Fruit fly (Drosophila melanogaster): Measurements from ENCODE around the gene ABCB7.

The ABCB7 gene

dm6 chr3L:1576489-1577106 is 41.6 kb upstream of the ABCB7 start, which contains the start of gene CG13917:
Gene CG13917 (plus strand): TSS chr3L:1576699.
- TF ChIP-seq gl (tag; optimal IDR thresholded peaks at IDR 0.05), result no peak
- TF ChIP-seq CG12605 (GFP tag; IDR thresholded peaks at IDR 0.05), result peak; percentile 51; the same call in 1 of the 2 replicates

dm6 chr3L:1577338-1577737 is 40.9 kb upstream of the ABCB7 start:
- no peak for TF ChIP-seq rn (GFP tag; IDR thresholded peaks at IDR 0.05)
- TF ChIP-seq Ets98B (GFP tag; IDR thresholded peaks at IDR 0.05), result 0 out of 2 replicates have a peak, but pooled peaks have one; percentile 10

- TF ChIP-seq Pif1A (GFP tag; optimal IDR thresholded peaks at IDR 0.05) (no peak), CG4496 (GFP tag; IDR thresholded peaks at IDR 0.05) (peak; percentile 30; the same call in 1 of the 3 replicates), CG14655 (GFP tag; optimal IDR thresholded peaks at IDR 0.05) (no peak), Ets98B (GFP tag; IDR thresholded peaks at IDR 0.05) (0 out of 2 replicates have a peak, but pooled peaks have one; percentile 11), CG8301 (tag; optimal IDR thresholded peaks at IDR 0.05) (peak; percentile 16), CG8159 (tag; optimal IDR thresholded peaks at IDR 0.05) (peak; percentile 15)
These were observed 39.7 kb upstream of the ABCB7 start for dm6 chr3L:1578391-1578948.

- TF ChIP-seq CG17806 (tag; optimal IDR thresholded peaks at IDR 0.05), result peak; percentile 36
- TF ChIP-seq CG32121 (GFP tag; IDR thresholded peaks at IDR 0.05), result peak; percentile 38
- peak; percentile 38 for TF ChIP-seq CG15710 (tag; optimal IDR thresholded peaks at IDR 0.05)
- TF ChIP-seq fd96Ca (GFP tag; IDR thresholded peaks at IDR 0.05), result no peak
- TF ChIP-seq CG12605 (GFP tag; IDR thresholded peaks at IDR 0.05), result no peak
- no peak for TF ChIP-seq Pif1A (GFP tag; optimal IDR thresholded peaks at IDR 0.05)
- TF ChIP-seq CG8159 (tag; optimal IDR thresholded peaks at IDR 0.05), result peak; percentile 36
- TF ChIP-seq D1 (tag; optimal IDR thresholded peaks at IDR 0.05), result no peak
- peak; percentile 41 for TF ChIP-seq Ets98B (GFP tag; IDR thresholded peaks at IDR 0.05)
- TF ChIP-seq CG14655 (GFP tag; optimal IDR thresholded peaks at IDR 0.05), result peak; percentile 51
- TF ChIP-seq CG13204 (GFP tag; optimal IDR thresholded peaks at IDR 0.05), result no peak
- peak; percentile 69 for TF ChIP-seq EcR (GFP tag; optimal IDR thresholded peaks at IDR 0.05)
- TF ChIP-seq CG8301 (tag; optimal IDR thresholded peaks at IDR 0.05), result peak; percentile 36
- no peak for TF ChIP-seq rn (GFP tag; IDR thresholded peaks at IDR 0.05)
- TF ChIP-seq Snoo (tag; optimal IDR thresholded peaks at IDR 0.05), result no peak
- TF ChIP-seq gl (tag; optimal IDR thresholded peaks at IDR 0.05), result no peak
- peak; percentile 33 for TF ChIP-seq CG9948 (tag; optimal IDR thresholded peaks at IDR 0.05)
- no peak for TF ChIP-seq Pif1B (GFP tag; optimal IDR thresholded peaks at IDR 0.05)
- no peak for TF ChIP-seq CG10348 (GFP tag; IDR thresholded peaks at IDR 0.05)
- no peak for TF ChIP-seq CG4496 (GFP tag; IDR thresholded peaks at IDR 0.05)
- peak; percentile 7 for TF ChIP-seq CG34367 (tag; optimal IDR thresholded peaks at IDR 0.05)
These were observed 38.9 kb upstream of the ABCB7 start for dm6 chr3L:1579169-1579853.

- TF ChIP-seq CG32121 (GFP tag; IDR thresholded peaks at IDR 0.05) (0 out of 2 replicates have a peak, but pooled peaks have one; percentile 13), Pif1B (GFP tag; optimal IDR thresholded peaks at IDR 0.05) (no peak)
These were observed 38.0 kb upstream of the ABCB7 start for dm6 chr3L:1580194-1580593.

dm6 chr3L:1580821-1581220 is 37.4 kb upstream of the ABCB7 start:
- no peak for TF ChIP-seq CG14655 (GFP tag; optimal IDR thresholded peaks at IDR 0.05)
- TF ChIP-seq CG4496 (GFP tag; IDR thresholded peaks at IDR 0.05), result no peak
- no peak for TF ChIP-seq CG8159 (tag; optimal IDR thresholded peaks at IDR 0.05)
- no peak for TF ChIP-seq CG34367 (tag; optimal IDR thresholded peaks at IDR 0.05)
- TF ChIP-seq Snoo (tag; optimal IDR thresholded peaks at IDR 0.05), result no peak
- TF ChIP-seq CG9948 (tag; optimal IDR thresholded peaks at IDR 0.05), result no peak
- TF ChIP-seq EcR (GFP tag; optimal IDR thresholded peaks at IDR 0.05), result no peak
- no peak for TF ChIP-seq Pif1A (GFP tag; optimal IDR thresholded peaks at IDR 0.05)
- TF ChIP-seq CG8301 (tag; optimal IDR thresholded peaks at IDR 0.05), result no peak
- no peak for TF ChIP-seq Pif1B (GFP tag; optimal IDR thresholded peaks at IDR 0.05)
- no peak for TF ChIP-seq fd96Ca (GFP tag; IDR thresholded peaks at IDR 0.05)
- TF ChIP-seq D1 (tag; optimal IDR thresholded peaks at IDR 0.05), result no peak
- TF ChIP-seq CG10348 (GFP tag; IDR thresholded peaks at IDR 0.05), result no peak
- no peak for TF ChIP-seq CG13204 (GFP tag; optimal IDR thresholded peaks at IDR 0.05)
- no peak for TF ChIP-seq CG17806 (tag; optimal IDR thresholded peaks at IDR 0.05)
- no peak for TF ChIP-seq rn (GFP tag; IDR thresholded peaks at IDR 0.05)
- TF ChIP-seq CG12605 (GFP tag; IDR thresholded peaks at IDR 0.05), result no peak
- TF ChIP-seq CG15710 (tag; optimal IDR thresholded peaks at IDR 0.05), result no peak

dm6 chr3L:1584003-1584402 is 34.2 kb upstream of the ABCB7 start:
- no peak for TF ChIP-seq CG17806 (tag; optimal IDR thresholded peaks at IDR 0.05)
- peak; percentile 83 for TF ChIP-seq CG8301 (tag; optimal IDR thresholded peaks at IDR 0.05)
- no peak for TF ChIP-seq CG15710 (tag; optimal IDR thresholded peaks at IDR 0.05)
- TF ChIP-seq CG4496 (GFP tag; IDR thresholded peaks at IDR 0.05), result peak; percentile 89
- TF ChIP-seq gl (tag; optimal IDR thresholded peaks at IDR 0.05), result no peak
- TF ChIP-seq CG9948 (tag; optimal IDR thresholded peaks at IDR 0.05), result peak; percentile 28
- peak; percentile 92 for TF ChIP-seq Ets98B (GFP tag; IDR thresholded peaks at IDR 0.05)
- peak; percentile 54 for TF ChIP-seq CG14655 (GFP tag; optimal IDR thresholded peaks at IDR 0.05)
- TF ChIP-seq CG32121 (GFP tag; IDR thresholded peaks at IDR 0.05), result peak; percentile 71; the same call in 1 of the 2 replicates
- peak; percentile 53 for TF ChIP-seq Pif1B (GFP tag; optimal IDR thresholded peaks at IDR 0.05)
- peak; percentile 85 for TF ChIP-seq CG12605 (GFP tag; IDR thresholded peaks at IDR 0.05)
- TF ChIP-seq fd96Ca (GFP tag; IDR thresholded peaks at IDR 0.05), result peak; percentile 90
- TF ChIP-seq CG10348 (GFP tag; IDR thresholded peaks at IDR 0.05), result peak; percentile 39; the same call in 1 of the 2 replicates
- peak; percentile 49; the same call in 1 of the 2 replicates for TF ChIP-seq rn (GFP tag; IDR thresholded peaks at IDR 0.05)
- no peak for TF ChIP-seq D1 (tag; optimal IDR thresholded peaks at IDR 0.05)
- TF ChIP-seq Pif1A (GFP tag; optimal IDR thresholded peaks at IDR 0.05), result peak; percentile 84
- no peak for TF ChIP-seq CG34367 (tag; optimal IDR thresholded peaks at IDR 0.05)

Data from whole organism, pupa.